Worm (Caenorhabditis elegans) whole organism, L3 larva: Measurements from ENCODE around the gene ptd-2.

ENCODE experiments used
- ZK546.5 ChIP-seq: sonication (generic microtip); optimal IDR thresholded peaks from 2 replicates; lab custom pipeline; 2017; ENCODE audit warnings: missing biosample characterization, missing genetic modification characterization
- ama-1 ChIP-seq: fragments of 150-350 bp; optimal IDR thresholded peaks from 2 replicates; lab custom pipeline; 2018
- fkh-2 ChIP-seq: fragments of 150-350 bp; optimal IDR thresholded peaks from 2 replicates; lab custom pipeline; 2014; ENCODE audit warnings: missing biosample characterization, missing genetic modification reagents, missing genetic modification characterization
- fos-1 ChIP-seq: fragments of 150-350 bp; optimal IDR thresholded peaks from 2 replicates; lab custom pipeline; 2014; ENCODE audit warnings: missing biosample characterization, missing genetic modification characterization
- lin-15B ChIP-seq: fragments of 150-350 bp; optimal IDR thresholded peaks from 2 replicates; lab custom pipeline; 2014; ENCODE audit warnings: missing biosample characterization, missing genetic modification characterization
- lsy-12 ChIP-seq: sonication (generic microtip); optimal IDR thresholded peaks from 2 replicates; lab custom pipeline; 2016; ENCODE audit warnings: mild to moderate bottlenecking, missing genetic modification characterization, missing compliant biosample characterization
- nhr-12 ChIP-seq: fragments of 150-350 bp; optimal IDR thresholded peaks from 2 replicates; lab custom pipeline; 2014; ENCODE audit warnings: missing biosample characterization, missing genetic modification characterization
- nhr-237 ChIP-seq: fragments of 150-350 bp; optimal IDR thresholded peaks from 2 replicates; lab custom pipeline; 2014; ENCODE audit warnings: missing biosample characterization, missing genetic modification characterization
- nhr-28 ChIP-seq: fragments of 150-350 bp; optimal IDR thresholded peaks from 2 replicates; lab custom pipeline; 2014; ENCODE audit warnings: missing biosample characterization, missing genetic modification characterization
- pqm-1 ChIP-seq: fragments of 150-350 bp; optimal IDR thresholded peaks from 2 replicates; lab custom pipeline; 2017; ENCODE audit warnings: missing biosample characterization, missing genetic modification characterization, inconsistent platforms
- skn-1 ChIP-seq: fragments of 150-350 bp; optimal IDR thresholded peaks from 2 replicates; lab custom pipeline; 2014; ENCODE audit warnings: missing biosample characterization, missing genetic modification characterization
- unc-62 ChIP-seq: fragments of 150-350 bp; sonication (generic microtip); optimal IDR thresholded peaks from 4 replicates; lab custom pipeline; 2014; ENCODE audit warnings: missing biosample characterization, missing genetic modification reagents, missing genetic modification characterization
- ztf-11 ChIP-seq: fragments of 150-350 bp; optimal IDR thresholded peaks from 2 replicates; lab custom pipeline; 2014; ENCODE audit warnings: missing biosample characterization, missing genetic modification characterization

- TF ChIP-seq unc-62 (no peak), fos-1 (tag; lab: Kevin White, UChicago) (no peak), nhr-28 (no peak), lin-15B (no peak), ztf-11 (tag; lab: Kevin White, UChicago) (no peak), ZK546.5 (tag; lab: Kevin White, UChicago) (no peak), skn-1 (tag; lab: Kevin White, UChicago) (no peak), fkh-2 (tag; lab: Kevin White, UChicago) (no peak), ama-1 (no peak), pqm-1 (no peak), lsy-12 (tag; lab: Kevin White, UChicago) (no peak), nhr-237 (tag; lab: Kevin White, UChicago) (no peak), nhr-12 (tag; lab: Kevin White, UChicago) (no peak)
These were observed 36.5 kb upstream of the ptd-2 start, which contains the start of gene mdt-27 for ce11 chrV:9213554-9213953.
